Fruit fly (Drosophila melanogaster): ENCODE data around the gene bdwf.

DNA sequence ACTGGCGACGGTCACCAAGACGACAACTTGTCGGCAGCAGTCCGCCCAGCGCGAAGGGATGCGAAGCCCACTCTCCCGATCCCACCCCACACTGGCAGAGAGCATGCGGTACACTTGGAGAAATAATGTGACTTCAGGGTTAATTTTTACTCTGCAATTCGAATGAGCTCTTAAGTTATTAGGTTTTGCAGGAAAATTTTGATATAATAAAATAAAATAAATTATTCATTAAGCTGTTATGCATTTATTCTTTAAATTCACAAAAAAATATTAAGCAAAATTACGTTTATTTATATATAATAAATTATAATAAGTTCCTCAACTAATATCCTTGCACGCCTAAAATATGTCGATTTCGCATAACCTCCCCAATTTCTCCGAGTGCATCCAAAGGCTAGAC, 5.9 kb upstream of the bdwf start:
- TF ChIP-seq CTCF (optimal IDR thresholded peaks at IDR 0.05), result no peak
- no peak for TF ChIP-seq CG8478 (optimal IDR thresholded peaks at IDR 0.05)

Data from S2 (cell line).